Worm (Caenorhabditis elegans) whole organism, early embryonic: ENCODE measurements around the gene T11F8.1.

Experiments
- aly-1 ChIP-seq: sonication (generic microtip); optimal IDR thresholded peaks from 2 replicates; lab custom pipeline; 2016; ENCODE audit warnings: missing genetic modification characterization, missing compliant biosample characterization
- ama-1 ChIP-seq: fragments of 150-350 bp; optimal IDR thresholded peaks from 2 replicates; lab custom pipeline; 2014

ce11 chrIV:5494099-5494498 lies 14.7 kb downstream of the T11F8.1 start:
- TF ChIP-seq ama-1 (no peak), aly-1 (tag; lab: Kevin White, UChicago) (no peak)
